Fruit fly (Drosophila melanogaster) whole organism, embryonic: ENCODE data around the gene yellow-b.

Experiments used
- Ada2b ChIP-seq: fragments of 200-800 bp; sonication (Bioruptor generic); IDR thresholded peaks from 2 replicates; pipeline ENCODE4 v1.3.6; 2022; ENCODE audit warnings: missing biosample characterization, missing genetic modification characterization
- Bteb2 ChIP-seq: fragments of 200-800 bp; sonication (Bioruptor generic); optimal IDR thresholded peaks from 2 replicates; lab custom pipeline; 2016; ENCODE audit warnings: missing biosample characterization, missing genetic modification characterization
- CG10654 ChIP-seq: fragments of 200-800 bp; sonication (Bioruptor generic); optimal IDR thresholded peaks from 2 replicates; lab custom pipeline; 2016; ENCODE audit warnings: missing biosample characterization, missing genetic modification characterization
- CG12155 ChIP-seq: fragments of 200-800 bp; sonication (Bioruptor generic); optimal IDR thresholded peaks from 3 replicates; lab custom pipeline; 2016; ENCODE audit warnings: missing biosample characterization, missing genetic modification characterization
- CG12659 ChIP-seq: fragments of 200-800 bp; sonication (Bioruptor generic); optimal IDR thresholded peaks from 3 replicates; lab custom pipeline; 2017; ENCODE audit warnings: mild to moderate bottlenecking, missing biosample characterization, missing genetic modification reagents, missing genetic modification characterization
- CG14441 ChIP-seq: fragments of 200-800 bp; sonication (Bioruptor generic); IDR thresholded peaks from 2 replicates; pipeline ENCODE4 v1.3.6; 2022; ENCODE audit warnings: missing biosample characterization, missing genetic modification characterization
- CG15514 ChIP-seq: fragments of 200-800 bp; sonication (Bioruptor generic); optimal IDR thresholded peaks from 3 replicates; lab custom pipeline; 2017; ENCODE audit warnings: missing biosample characterization, missing genetic modification characterization, mild to moderate bottlenecking, moderate library complexity, missing genetic modification reagents
- CG17361 ChIP-seq: fragments of 200-800 bp; sonication (Bioruptor generic); IDR thresholded peaks from 3 replicates; pipeline ENCODE4 v1.3.6; 2022; ENCODE audit warnings: missing biosample characterization, missing genetic modification characterization
- CG17385 ChIP-seq: fragments of 200-800 bp; sonication (Bioruptor generic); optimal IDR thresholded peaks from 3 replicates; lab custom pipeline; 2018; ENCODE audit warnings: missing biosample characterization, mild to moderate bottlenecking, missing genetic modification characterization
- CG17568 ChIP-seq: fragments of 200-800 bp; sonication (Bioruptor generic); optimal IDR thresholded peaks from 2 replicates; lab custom pipeline; 2018; ENCODE audit warnings: missing biosample characterization, mild to moderate bottlenecking, missing genetic modification characterization, moderate library complexity
- CG18599 ChIP-seq: fragments of 200-800 bp; sonication (Bioruptor generic); optimal IDR thresholded peaks from 3 replicates; lab custom pipeline; 2017; ENCODE audit warnings: missing biosample characterization, missing genetic modification characterization, mild to moderate bottlenecking, moderate library complexity, missing genetic modification reagents
- CG2712 ChIP-seq: fragments of 200-800 bp; optimal IDR thresholded peaks from 3 replicates; lab custom pipeline; 2019; ENCODE audit warnings: missing biosample characterization, mild to moderate bottlenecking, missing genetic modification characterization, moderate library complexity
- CG3163 ChIP-seq: fragments of 200-800 bp; sonication (Bioruptor generic); optimal IDR thresholded peaks from 3 replicates; lab custom pipeline; 2016; ENCODE audit warnings: missing biosample characterization, missing genetic modification characterization
- CG4282 ChIP-seq: fragments of 200-800 bp; sonication (Bioruptor generic); optimal IDR thresholded peaks from 2 replicates; lab custom pipeline; 2016; ENCODE audit warnings: missing biosample characterization, missing genetic modification characterization
- CG8944 ChIP-seq: fragments of 200-800 bp; sonication (Bioruptor generic); optimal IDR thresholded peaks from 3 replicates; lab custom pipeline; 2016; ENCODE audit warnings: missing biosample characterization, missing genetic modification characterization
- CG9727 ChIP-seq: fragments of 200-800 bp; sonication (Bioruptor generic); optimal IDR thresholded peaks from 3 replicates; lab custom pipeline; 2017; ENCODE audit warnings: missing biosample characterization, mild to moderate bottlenecking, missing genetic modification characterization
- Chrac-16 ChIP-seq: fragments of 200-800 bp; sonication (Bioruptor generic); optimal IDR thresholded peaks from 3 replicates; lab custom pipeline; 2016; ENCODE audit warnings: missing biosample characterization, missing genetic modification characterization
- D ChIP-seq, 2 experiments: fragments of 200-800 bp in 1 of 2; fragments of >200 bp in 1 of 2; sonication (Bioruptor generic) in 1 of 2; optimal IDR thresholded peaks; 2 replicates in 1 of 2; 3 replicates in 1 of 2; lab custom pipeline; 2017; ENCODE audit warnings: mild to moderate bottlenecking in 1 of 2, missing biosample characterization in 1 of 2, missing genetic modification characterization in 1 of 2, missing genetic modification reagents in 1 of 2
- Deaf1 ChIP-seq: fragments of 200-800 bp; optimal IDR thresholded peaks from 3 replicates; lab custom pipeline; 2019; ENCODE audit warnings: missing biosample characterization, mild to moderate bottlenecking, missing genetic modification characterization, moderate library complexity
- Dfd ChIP-seq, 2 experiments: fragments of >200 bp; optimal IDR thresholded peaks; 2 replicates each; lab custom pipeline; 2017; ENCODE audit warnings: missing biosample characterization in 2 of 2, missing genetic modification characterization in 2 of 2
- Ets65A ChIP-seq: fragments of 200-800 bp; sonication (Bioruptor generic); peaks from one replicate; lab custom pipeline; 2016; ENCODE audit warnings: missing biosample characterization, missing genetic modification characterization
- Ets97D ChIP-seq: fragments of 200-800 bp; sonication (Bioruptor generic); optimal IDR thresholded peaks from 3 replicates; lab custom pipeline; 2016; ENCODE audit warnings: missing biosample characterization, missing genetic modification characterization
- Mad ChIP-seq: fragments of 200-800 bp; sonication (Bioruptor generic); optimal IDR thresholded peaks from 2 replicates; lab custom pipeline; 2016; ENCODE audit warnings: missing biosample characterization, missing genetic modification characterization
- NFAT ChIP-seq: fragments of 200-800 bp; sonication (Bioruptor generic); IDR thresholded peaks from 2 replicates; pipeline ENCODE4 v1.3.6; 2022; ENCODE audit warnings: missing biosample characterization, missing genetic modification characterization
- Neu2 ChIP-seq: fragments of 200-800 bp; sonication (Bioruptor generic); optimal IDR thresholded peaks from 3 replicates; lab custom pipeline; 2016; ENCODE audit warnings: missing biosample characterization, missing genetic modification characterization, borderline replicate concordance
- Oli ChIP-seq: fragments of 200-800 bp; sonication (Bioruptor generic); optimal IDR thresholded peaks from 2 replicates; lab custom pipeline; 2018; ENCODE audit warnings: missing biosample characterization, mild to moderate bottlenecking, missing genetic modification characterization, moderate library complexity
- Pdp1 ChIP-seq, 2 experiments: fragments of 200-800 bp; sonication (Bioruptor generic); optimal IDR thresholded peaks; 3 replicates each; lab custom pipeline; 2016; ENCODE audit warnings: missing biosample characterization in 2 of 2, missing genetic modification characterization in 2 of 2, mild to moderate bottlenecking in 1 of 2, moderate library complexity in 1 of 2
- Sox100B ChIP-seq: fragments of 200-800 bp; sonication (Bioruptor generic); optimal IDR thresholded peaks from 3 replicates; lab custom pipeline; 2018; ENCODE audit warnings: missing biosample characterization, mild to moderate bottlenecking, missing genetic modification characterization
- TFAM ChIP-seq: fragments of 200-800 bp; sonication (Bioruptor generic); optimal IDR thresholded peaks from 2 replicates; lab custom pipeline; 2017; ENCODE audit warnings: missing biosample characterization, missing genetic modification characterization, inconsistent platforms
- Taf1 ChIP-seq: fragments of 200-800 bp; sonication (Bioruptor generic); IDR thresholded peaks from 2 replicates; pipeline ENCODE4 v1.3.6; 2022; ENCODE audit warnings: missing biosample characterization, missing genetic modification characterization
- ap ChIP-seq: fragments of 200-800 bp; sonication (Bioruptor generic); IDR thresholded peaks from 2 replicates; pipeline ENCODE4 v1.3.6; 2022; ENCODE audit warnings: missing biosample characterization, missing genetic modification characterization
- bbx ChIP-seq: fragments of 200-800 bp; sonication (Bioruptor generic); IDR thresholded peaks from 2 replicates; pipeline ENCODE4 v1.3.6; 2022; ENCODE audit warnings: missing biosample characterization, missing genetic modification characterization; ENCODE audit not compliant: partially characterized antibody
- bcd ChIP-seq: fragments of 200-800 bp; sonication (Bioruptor generic); optimal IDR thresholded peaks from 2 replicates; lab custom pipeline; 2017; ENCODE audit warnings: missing biosample characterization, mild to moderate bottlenecking, missing genetic modification characterization
- br ChIP-seq: fragments of >200 bp; optimal IDR thresholded peaks from 2 replicates; lab custom pipeline; 2017
- dm ChIP-seq: fragments of 200-800 bp; sonication (Bioruptor generic); optimal IDR thresholded peaks from 3 replicates; lab custom pipeline; 2016; ENCODE audit warnings: missing biosample characterization, missing genetic modification characterization
- dysf ChIP-seq: fragments of 200-800 bp; sonication (Bioruptor generic); IDR thresholded peaks from 3 replicates; pipeline ENCODE4 v1.3.6; 2022; ENCODE audit warnings: missing biosample characterization, missing genetic modification characterization
- gcm2 ChIP-seq: fragments of 200-800 bp; sonication (Bioruptor generic); optimal IDR thresholded peaks from 2 replicates; lab custom pipeline; 2016; ENCODE audit warnings: missing biosample characterization, missing genetic modification characterization
- jigr1 ChIP-seq: fragments of 200-800 bp; sonication (Bioruptor generic); IDR thresholded peaks from 3 replicates; pipeline ENCODE4 v1.3.6; 2022; ENCODE audit warnings: missing biosample characterization, missing genetic modification characterization
- klu ChIP-seq: fragments of 200-800 bp; sonication (Bioruptor generic); IDR thresholded peaks from 2 replicates; pipeline ENCODE4 v1.3.6; 2022; ENCODE audit warnings: missing biosample characterization, missing genetic modification characterization
- luna ChIP-seq: fragments of 200-800 bp; sonication (Bioruptor generic); optimal IDR thresholded peaks from 2 replicates; lab custom pipeline; 2016; ENCODE audit warnings: missing biosample characterization, missing genetic modification characterization
- onecut ChIP-seq: fragments of 200-800 bp; sonication (Bioruptor generic); IDR thresholded peaks from 2 replicates; pipeline ENCODE4 v1.3.6; 2022; ENCODE audit warnings: missing biosample characterization, missing genetic modification characterization
- peb ChIP-seq: fragments of 200-800 bp; sonication (Bioruptor generic); IDR thresholded peaks from 2 replicates; pipeline ENCODE4 v1.3.6; 2022; ENCODE audit warnings: missing biosample characterization, missing genetic modification characterization
- phol ChIP-seq: fragments of 200-800 bp; sonication (Bioruptor generic); optimal IDR thresholded peaks from 3 replicates; lab custom pipeline; 2018; ENCODE audit warnings: missing biosample characterization, mild to moderate bottlenecking, missing genetic modification characterization, moderate library complexity
- sima ChIP-seq: fragments of 200-800 bp; sonication (Bioruptor generic); optimal IDR thresholded peaks from 2 replicates; lab custom pipeline; 2016; ENCODE audit warnings: missing biosample characterization, missing genetic modification characterization
- so ChIP-seq: fragments of 200-800 bp; sonication (Bioruptor generic); IDR thresholded peaks from 3 replicates; pipeline ENCODE4 v1.3.6; 2022; ENCODE audit warnings: missing biosample characterization, missing genetic modification characterization
- toy ChIP-seq: fragments of 200-800 bp; sonication (Bioruptor generic); IDR thresholded peaks from 2 replicates; pipeline ENCODE4 v1.3.6; 2022; ENCODE audit warnings: missing biosample characterization, missing genetic modification characterization
- vfl ChIP-seq: fragments of 200-800 bp; sonication (Bioruptor generic); optimal IDR thresholded peaks from 2 replicates; lab custom pipeline; 2016; ENCODE audit warnings: missing biosample characterization, missing genetic modification characterization
- zen2 ChIP-seq: fragments of 200-800 bp; sonication (Bioruptor generic); IDR thresholded peaks from 3 replicates; pipeline ENCODE4 v1.3.6; 2022; ENCODE audit warnings: missing biosample characterization, missing genetic modification characterization; ENCODE audit not compliant: partially characterized antibody

The yellow-b gene

DNA sequence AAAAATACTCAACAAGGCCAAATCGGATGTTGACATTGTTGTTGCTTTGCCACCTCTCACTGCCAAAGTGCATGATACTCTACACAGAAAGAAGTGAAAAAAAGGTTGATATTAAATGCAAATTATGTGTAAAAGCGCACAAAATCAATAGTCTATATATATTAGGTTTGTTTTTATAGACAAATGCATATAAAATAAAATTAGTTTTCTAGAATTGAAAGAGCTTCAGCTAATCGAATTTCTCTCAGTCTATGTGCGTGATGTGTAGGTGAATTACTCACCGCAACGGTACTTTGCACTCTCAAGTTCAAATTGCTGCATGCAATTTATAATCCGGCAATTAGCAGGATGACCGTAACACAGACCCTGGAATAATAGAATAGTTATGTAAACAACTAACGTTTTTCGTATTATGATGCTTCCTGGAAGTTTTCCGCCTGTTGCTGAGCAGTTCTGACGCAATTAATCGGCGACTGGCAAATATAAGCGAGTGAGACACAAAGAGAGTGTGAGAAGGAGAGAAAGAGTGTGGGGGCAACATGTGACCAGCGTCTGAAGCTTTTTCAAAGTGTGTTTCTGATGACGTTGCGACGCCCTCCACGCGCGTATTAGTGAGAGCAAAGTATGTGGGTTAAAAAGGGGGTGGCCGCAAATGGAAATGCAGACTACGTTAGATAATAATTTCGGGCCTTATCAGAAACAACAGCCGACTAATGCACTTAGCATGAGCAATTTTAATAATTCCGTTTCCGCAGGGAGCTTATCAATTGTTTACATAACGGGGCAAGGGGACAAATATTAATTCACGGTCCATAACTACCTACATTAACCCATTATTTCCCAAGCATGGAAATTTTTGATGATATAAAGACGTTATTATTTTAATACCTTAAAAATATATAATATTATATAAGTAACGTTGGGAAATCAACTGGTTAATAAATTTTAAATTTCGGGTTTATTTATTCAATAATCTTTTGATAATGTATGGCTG is 33.1 kb upstream of the yellow-b start (continued):
- TF ChIP-seq peb (GFP tag; lab: Robert Waterston, UW) (peak; percentile 90), CG8944 (GFP tag; lab: Kevin White, UChicago) (peak; percentile 52), Sox100B (GFP tag; lab: Kevin White, UChicago) (peak; percentile 91), Mad (peak; percentile 77), bbx (GFP tag; lab: Robert Waterston, UW) (0 out of 2 replicates have a peak, but pooled peaks have one; percentile 17), dysf (GFP tag; lab: Robert Waterston, UW) (peak; percentile 96), Taf1 (GFP tag; lab: Robert Waterston, UW) (peak; percentile 86), D (optimal IDR thresholded peaks at IDR 0.05; lab: Kevin White, UChicago) (no peak), D (GFP tag; optimal IDR thresholded peaks at IDR 0.05; lab: Kevin White, UChicago) (peak; percentile 91), bcd (peak; percentile 90), Pdp1 (GFP tag; optimal IDR thresholded peaks at IDR 0.05; lab: Kevin White, UChicago) (peak; percentile 79 to 87), CG2712 (peak; percentile 97), Oli (tag; lab: Kevin White, UChicago) (peak; percentile 84), toy (GFP tag; lab: Robert Waterston, UW) (peak; percentile 90), phol (tag; lab: Kevin White, UChicago) (peak; percentile 94), br (lab: Kevin White, UChicago) (no peak), CG10654 (GFP tag; lab: Kevin White, UChicago) (peak; percentile 87), CG17568 (GFP tag; lab: Kevin White, UChicago) (peak; percentile 81), Deaf1 (tag; lab: Kevin White, UChicago) (peak; percentile 29), CG17361 (peak; percentile 96), luna (GFP tag; lab: Kevin White, UChicago) (no peak), so (GFP tag; lab: Robert Waterston, UW) (peak; percentile 94), dm (GFP tag; lab: Kevin White, UChicago) (peak; percentile 21), CG14441 (peak; percentile 97), CG9727 (peak; percentile 97), Ets65A (GFP tag; lab: Kevin White, UChicago) (peak; percentile 97), CG18599 (peak; percentile 92), Ada2b (GFP tag; lab: Robert Waterston, UW) (peak; percentile 87), ap (GFP tag; lab: Robert Waterston, UW) (peak; percentile 93), klu (GFP tag; lab: Robert Waterston, UW) (peak; percentile 88), Neu2 (GFP tag; lab: Kevin White, UChicago) (no peak), onecut (GFP tag; lab: Robert Waterston, UW) (peak; percentile 88), CG15514 (peak; percentile 79), CG3163 (no peak), sima (peak; percentile 42), NFAT (GFP tag; lab: Robert Waterston, UW) (peak; percentile 86), jigr1 (peak; percentile 81; the same call in 2 of the 3 replicates), CG12155 (peak; percentile 79), Ets97D (GFP tag; lab: Kevin White, UChicago) (peak; percentile 60), CG12659 (peak; percentile 90), CG4282 (GFP tag; lab: Kevin White, UChicago) (peak; percentile 17), TFAM (peak; percentile 64), CG17385 (peak; percentile 86), Chrac-16 (GFP tag; lab: Kevin White, UChicago) (peak; percentile 84), zen2 (GFP tag; lab: Robert Waterston, UW) (no peak), Bteb2 (GFP tag; lab: Kevin White, UChicago) (peak; percentile 75), gcm2 (GFP tag; lab: Kevin White, UChicago) (peak; percentile 71), Dfd (GFP tag; optimal IDR thresholded peaks at IDR 0.05; lab: Kevin White, UChicago) (no peak), vfl (GFP tag; lab: Kevin White, UChicago) (peak; percentile 22)
